Worm (Caenorhabditis elegans): ENCODE data around the gene gcy-36.

gcy-36 gene

DNA sequence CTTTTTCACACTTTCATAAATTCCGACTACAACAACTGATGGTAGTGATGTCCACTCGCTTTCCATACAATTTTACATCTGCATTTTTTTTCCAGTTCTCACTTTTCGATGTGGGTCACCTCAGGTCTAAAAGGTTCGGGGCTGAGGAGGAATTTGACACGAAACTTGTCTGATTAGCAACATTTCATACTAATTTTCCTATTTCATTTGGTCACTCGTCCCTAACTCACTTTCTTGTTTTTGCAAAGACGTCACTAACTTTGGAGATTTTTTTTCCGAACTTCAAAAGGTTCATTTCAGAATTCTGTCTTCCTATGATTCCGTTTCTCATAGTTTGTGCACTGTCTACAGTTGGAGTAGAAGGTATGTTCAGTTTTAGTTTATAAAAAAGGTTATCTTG is 9.0 kb downstream of the gcy-36 start, which contains the start of gene H13N06.2:
TSS of gene H13N06.2 (plus strand) at position 301 of the 400 bp plus-strand sequence.
- TF ChIP-seq egrh-3 (GFP tag; IDR thresholded peaks at IDR 0.05) (no peak), nhr-120 (GFP tag; IDR thresholded peaks at IDR 0.05) (no peak), attf-6 (GFP tag; IDR thresholded peaks at IDR 0.05) (no peak), nfyb-1 (GFP tag; IDR thresholded peaks at IDR 0.05) (no peak), lsl-1 (GFP tag; optimal IDR thresholded peaks at IDR 0.05) (no peak), mcd-1 (GFP tag; IDR thresholded peaks at IDR 0.05) (no peak), nfya-1 (tag; optimal IDR thresholded peaks at IDR 0.05; ENCODE audit: borderline replicate concordance, insufficient read depth) (no peak), lin-54 (GFP tag; optimal IDR thresholded peaks at IDR 0.05) (no peak), madf-3 (GFP tag; IDR thresholded peaks at IDR 0.05) (no peak), bed-2 (GFP tag; IDR thresholded peaks at IDR 0.05) (no peak), tlf-1 (GFP tag; optimal IDR thresholded peaks at IDR 0.05) (no peak), lag-1 (GFP tag; IDR thresholded peaks at IDR 0.05) (no peak), madf-8 (GFP tag; conservative IDR thresholded peaks at IDR 0.05) (no peak), akir-1 (GFP tag; optimal IDR thresholded peaks at IDR 0.05) (no peak)

DNA sequence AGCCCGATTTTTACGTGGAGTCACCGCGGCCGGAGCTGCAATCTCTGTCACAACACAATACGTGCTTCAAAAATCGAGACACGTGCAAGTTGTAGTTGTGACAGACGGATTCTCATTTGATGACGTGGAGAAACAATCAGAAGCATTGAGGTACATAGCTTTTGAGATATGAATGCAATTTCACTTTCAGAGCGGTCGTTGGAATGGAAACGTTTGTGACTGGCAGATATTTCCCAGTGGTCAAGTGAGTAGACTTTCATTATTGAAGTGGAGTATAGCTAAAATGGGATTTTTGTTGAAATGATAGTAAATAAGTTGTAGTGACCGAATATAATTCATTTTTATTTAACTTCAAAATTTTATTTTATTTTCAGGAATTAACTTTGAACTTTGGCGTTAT is 12.3 kb downstream of the gcy-36 start:
- no peak for TF ChIP-seq Y79H2A.3 (GFP tag; conservative IDR thresholded peaks at IDR 0.05)

DNA sequence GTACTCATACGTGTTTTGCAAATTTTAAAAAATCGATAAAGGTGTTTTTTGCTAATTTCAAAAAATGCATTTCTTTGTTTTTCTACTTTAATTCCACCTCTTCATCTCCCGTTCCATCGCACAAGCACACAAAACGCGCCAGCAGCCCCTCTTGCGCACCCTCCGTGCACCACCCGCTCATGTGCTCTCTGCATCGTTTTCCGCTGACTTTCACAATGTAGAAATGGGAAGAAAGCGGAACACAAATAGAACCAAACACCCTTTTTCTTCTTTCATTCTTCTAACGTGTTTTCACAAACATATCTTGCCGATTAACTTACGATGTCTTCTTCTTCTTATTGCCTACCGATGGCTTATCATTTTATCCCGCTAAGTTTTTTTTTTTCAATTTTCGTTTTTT is 13.9 kb downstream of the gcy-36 start:
- 0 out of 2 replicates have a peak, but pooled peaks have one; percentile 17 for TF ChIP-seq ceh-40 (GFP tag; IDR thresholded peaks at IDR 0.05)
- TF ChIP-seq chd-7 (tag; optimal IDR thresholded peaks at IDR 0.05), result peak; percentile 58
- peak; percentile 86 for TF ChIP-seq attf-5 (GFP tag; optimal IDR thresholded peaks at IDR 0.05)
- no peak for TF ChIP-seq nhr-27 (tag; optimal IDR thresholded peaks at IDR 0.05)
- peak; percentile 24 for TF ChIP-seq atf-7 (tag; optimal IDR thresholded peaks at IDR 0.05)
- no peak for TF ChIP-seq bed-2 (GFP tag; IDR thresholded peaks at IDR 0.05)
- peak; percentile 44; the same call in 1 of the 2 replicates for TF ChIP-seq hmg-1.2 (GFP tag; IDR thresholded peaks at IDR 0.05)
- TF ChIP-seq let-526 (GFP tag; IDR thresholded peaks at IDR 0.05), result peak; percentile 75; the same call in 1 of the 2 replicates
- TF ChIP-seq dpff-1 (tag; optimal IDR thresholded peaks at IDR 0.05), result no peak
- TF ChIP-seq gei-17 (GFP tag; optimal IDR thresholded peaks at IDR 0.05), result peak; percentile 1
- TF ChIP-seq pbrm-1 (GFP tag; IDR thresholded peaks at IDR 0.05), result peak; percentile 76
- TF ChIP-seq hrde-1 (tag; optimal IDR thresholded peaks at IDR 0.05; ENCODE audit: borderline replicate concordance), result no peak
- TF ChIP-seq egl-18 (GFP tag; IDR thresholded peaks at IDR 0.05), result 0 out of 2 replicates have a peak, but pooled peaks have one; percentile 46
- TF ChIP-seq athp-1 (tag; optimal IDR thresholded peaks at IDR 0.05), result no peak
- TF ChIP-seq ZK185.1 (tag; optimal IDR thresholded peaks at IDR 0.05; ENCODE audit: poor library complexity, severe bottlenecking), result peak; percentile 49
- TF ChIP-seq F22D6.2 (tag; optimal IDR thresholded peaks at IDR 0.05), result peak; percentile 35
- TF ChIP-seq snpc-4 (GFP tag; optimal IDR thresholded peaks at IDR 0.05), result peak; percentile 6
- peak; percentile 44 to 63 (median 57) for TF ChIP-seq snpc-4 (tag; optimal IDR thresholded peaks at IDR 0.05)
- peak; percentile 32 for TF ChIP-seq nhr-90 (tag; optimal IDR thresholded peaks at IDR 0.05)
- TF ChIP-seq madf-6 (GFP tag; IDR thresholded peaks at IDR 0.05), result 0 out of 2 replicates have a peak, but pooled peaks have one; percentile 21
- TF ChIP-seq tlf-1 (GFP tag; optimal IDR thresholded peaks at IDR 0.05), result peak; percentile 61
- peak; percentile 49; the same call in 1 of the 2 replicates for TF ChIP-seq B0336.3 (GFP tag; IDR thresholded peaks at IDR 0.05)
- peak; percentile 22 for TF ChIP-seq sptf-2 (GFP tag; optimal IDR thresholded peaks at IDR 0.05)
- TF ChIP-seq F52B5.7 (tag; optimal IDR thresholded peaks at IDR 0.05), result no peak
- peak; percentile 20 for TF ChIP-seq die-1 (tag; optimal IDR thresholded peaks at IDR 0.05)
- TF ChIP-seq hsf-1 (GFP tag; IDR thresholded peaks at IDR 0.05), result 0 out of 2 replicates have a peak, but pooled peaks have one; percentile 24
- peak; percentile 91 for TF ChIP-seq dox-1 (GFP tag; IDR thresholded peaks at IDR 0.05)
- peak; percentile 60 for TF ChIP-seq rcor-1 (GFP tag; IDR thresholded peaks at IDR 0.05)
- TF ChIP-seq ama-1 (optimal IDR thresholded peaks at IDR 0.05), result no peak
- no peak for TF ChIP-seq ama-1 (GFP tag; optimal IDR thresholded peaks at IDR 0.05)
- no peak for TF ChIP-seq egl-44 (GFP tag; IDR thresholded peaks at IDR 0.05)
- peak; percentile 50 to 59 for TF ChIP-seq let-607 (tag; optimal IDR thresholded peaks at IDR 0.05)
- peak; percentile 83 for TF ChIP-seq K12H6.12 (tag; optimal IDR thresholded peaks at IDR 0.05)
- 0 out of 2 replicates have a peak, but pooled peaks have one; percentile 38 for TF ChIP-seq egrh-3 (GFP tag; IDR thresholded peaks at IDR 0.05)

All from whole organism, young adult.